Fruit fly (Drosophila melanogaster) whole organism, embryonic: ENCODE results near the gene sit.
A peak's percentile ranks its signal among the peaks of the same experiment; 100 is the strongest.

Source experiments
- CG11398 ChIP-seq: fragments of 200-800 bp; sonication (Bioruptor generic); optimal IDR thresholded peaks from 2 replicates; lab custom pipeline; 2016; ENCODE audit warnings: missing biosample characterization, missing genetic modification characterization
- CG1233 ChIP-seq: fragments of 200-800 bp; sonication (Bioruptor generic); optimal IDR thresholded peaks from 4 replicates; lab custom pipeline; 2018; ENCODE audit warnings: missing biosample characterization, mild to moderate bottlenecking, missing genetic modification characterization
- CG12769 ChIP-seq: fragments of 200-800 bp; sonication (Bioruptor generic); optimal IDR thresholded peaks from 2 replicates; lab custom pipeline; 2019; ENCODE audit warnings: missing biosample characterization, mild to moderate bottlenecking, missing genetic modification characterization, moderate library complexity
- CG13287 ChIP-seq: fragments of 200-800 bp; sonication (Bioruptor generic); IDR thresholded peaks from 2 replicates; pipeline ENCODE4 v1.3.6; 2022; ENCODE audit warnings: missing biosample characterization, missing genetic modification characterization; ENCODE audit not compliant: partially characterized antibody
- CG13775 ChIP-seq: fragments of 200-800 bp; sonication (Bioruptor generic); optimal IDR thresholded peaks from 3 replicates; lab custom pipeline; 2017; ENCODE audit warnings: missing biosample characterization, mild to moderate bottlenecking, missing genetic modification characterization
- CG14860 ChIP-seq: fragments of 200-800 bp; sonication (Bioruptor generic); IDR thresholded peaks from 3 replicates; pipeline ENCODE4 v1.3.6; 2022; ENCODE audit warnings: missing biosample characterization, missing genetic modification characterization; ENCODE audit not compliant: partially characterized antibody
- CG15696 ChIP-seq: fragments of 200-800 bp; sonication (Bioruptor generic); optimal IDR thresholded peaks from 2 replicates; lab custom pipeline; 2019; ENCODE audit warnings: missing biosample characterization, mild to moderate bottlenecking, missing genetic modification characterization, moderate library complexity
- CG16815 ChIP-seq: fragments of 200-800 bp; sonication (Bioruptor generic); optimal IDR thresholded peaks from 3 replicates; lab custom pipeline; 2017; ENCODE audit warnings: missing biosample characterization, mild to moderate bottlenecking, missing genetic modification characterization
- CG17361 ChIP-seq: fragments of 200-800 bp; sonication (Bioruptor generic); IDR thresholded peaks from 3 replicates; pipeline ENCODE4 v1.3.6; 2022; ENCODE audit warnings: missing biosample characterization, missing genetic modification characterization
- CG17568 ChIP-seq: fragments of 200-800 bp; sonication (Bioruptor generic); optimal IDR thresholded peaks from 2 replicates; lab custom pipeline; 2018; ENCODE audit warnings: missing biosample characterization, mild to moderate bottlenecking, missing genetic modification characterization, moderate library complexity
- CG18599 ChIP-seq: fragments of 200-800 bp; sonication (Bioruptor generic); optimal IDR thresholded peaks from 3 replicates; lab custom pipeline; 2017; ENCODE audit warnings: missing biosample characterization, missing genetic modification characterization, mild to moderate bottlenecking, moderate library complexity, missing genetic modification reagents
- CG2199 ChIP-seq: fragments of 200-800 bp; sonication (Bioruptor generic); IDR thresholded peaks from 3 replicates; pipeline ENCODE4 v1.3.6; 2022; ENCODE audit warnings: missing biosample characterization, missing genetic modification characterization
- CG2202 ChIP-seq: fragments of 200-800 bp; sonication (Bioruptor generic); optimal IDR thresholded peaks from 2 replicates; lab custom pipeline; 2018; ENCODE audit warnings: missing biosample characterization, mild to moderate bottlenecking, missing genetic modification characterization
- CG31365 ChIP-seq: fragments of 200-800 bp; sonication (Bioruptor generic); optimal IDR thresholded peaks from 2 replicates; lab custom pipeline; 2018; ENCODE audit warnings: missing biosample characterization, mild to moderate bottlenecking, missing genetic modification characterization
- CG31388 ChIP-seq: fragments of 200-800 bp; sonication (Bioruptor generic); optimal IDR thresholded peaks from 2 replicates; lab custom pipeline; 2016; ENCODE audit warnings: missing biosample characterization, missing genetic modification characterization
- CG4424 ChIP-seq: fragments of 200-800 bp; sonication (Bioruptor generic); optimal IDR thresholded peaks from 3 replicates; lab custom pipeline; 2016; ENCODE audit warnings: missing biosample characterization, missing genetic modification characterization
- CG7963 ChIP-seq: fragments of 200-800 bp; sonication (Bioruptor generic); IDR thresholded peaks from 3 replicates; pipeline ENCODE4 v1.3.6; 2022; ENCODE audit warnings: missing biosample characterization, missing genetic modification characterization; ENCODE audit not compliant: partially characterized antibody
- CG8281 ChIP-seq: fragments of 200-800 bp; sonication (Bioruptor generic); optimal IDR thresholded peaks from 2 replicates; lab custom pipeline; 2018; ENCODE audit warnings: missing biosample characterization, mild to moderate bottlenecking, missing genetic modification characterization, moderate library complexity
- Camta ChIP-seq: fragments of 200-800 bp; sonication (Bioruptor generic); optimal IDR thresholded peaks from 2 replicates; lab custom pipeline; 2016; ENCODE audit warnings: missing biosample characterization, missing genetic modification characterization
- D ChIP-seq, 2 experiments: fragments of 200-800 bp in 1 of 2; fragments of >200 bp in 1 of 2; sonication (Bioruptor generic) in 1 of 2; optimal IDR thresholded peaks; 2 replicates in 1 of 2; 3 replicates in 1 of 2; lab custom pipeline; 2017; ENCODE audit warnings: mild to moderate bottlenecking in 1 of 2, missing biosample characterization in 1 of 2, missing genetic modification characterization in 1 of 2, missing genetic modification reagents in 1 of 2
- Dip2 ChIP-seq: fragments of 200-800 bp; sonication (Bioruptor generic); IDR thresholded peaks from 2 replicates; pipeline ENCODE4 v1.3.6; 2022; ENCODE audit warnings: missing biosample characterization, missing genetic modification characterization
- Dip3 ChIP-seq: fragments of 200-800 bp; sonication (Bioruptor generic); optimal IDR thresholded peaks from 3 replicates; lab custom pipeline; 2016; ENCODE audit warnings: missing biosample characterization, missing genetic modification characterization
- Ets97D ChIP-seq: fragments of 200-800 bp; sonication (Bioruptor generic); optimal IDR thresholded peaks from 3 replicates; lab custom pipeline; 2016; ENCODE audit warnings: missing biosample characterization, missing genetic modification characterization
- HLH3B ChIP-seq: fragments of 200-800 bp; sonication (Bioruptor generic); IDR thresholded peaks from 2 replicates; pipeline ENCODE4 v1.3.6; 2022; ENCODE audit warnings: missing biosample characterization, missing genetic modification characterization
- Hsf ChIP-seq: fragments of 200-800 bp; sonication (Bioruptor generic); optimal IDR thresholded peaks from 3 replicates; lab custom pipeline; 2016; ENCODE audit warnings: missing biosample characterization, missing genetic modification characterization
- MBD-R2 ChIP-seq: fragments of 200-800 bp; sonication (Bioruptor generic); IDR thresholded peaks from 2 replicates; pipeline ENCODE4 v1.3.6; 2022; ENCODE audit warnings: missing biosample characterization, missing genetic modification characterization
- Max ChIP-seq: fragments of 200-800 bp; sonication (Bioruptor generic); optimal IDR thresholded peaks from 2 replicates; lab custom pipeline; 2016; ENCODE audit warnings: missing biosample characterization, mild to moderate bottlenecking, missing genetic modification characterization
- Myb ChIP-seq: fragments of 200-800 bp; sonication (Bioruptor generic); optimal IDR thresholded peaks from 2 replicates; lab custom pipeline; 2016; ENCODE audit warnings: missing biosample characterization, missing genetic modification characterization
- NC2α ChIP-seq: fragments of 200-800 bp; sonication (Bioruptor generic); optimal IDR thresholded peaks from 2 replicates; lab custom pipeline; 2016; ENCODE audit warnings: missing biosample characterization, missing genetic modification characterization
- Oli ChIP-seq: fragments of 200-800 bp; sonication (Bioruptor generic); optimal IDR thresholded peaks from 2 replicates; lab custom pipeline; 2018; ENCODE audit warnings: missing biosample characterization, mild to moderate bottlenecking, missing genetic modification characterization, moderate library complexity
- Opbp ChIP-seq: fragments of 200-800 bp; sonication (Bioruptor generic); IDR thresholded peaks from 3 replicates; pipeline ENCODE4 v1.3.6; 2022; ENCODE audit warnings: missing biosample characterization, missing genetic modification characterization; ENCODE audit not compliant: partially characterized antibody
- Stat92E ChIP-seq, 3 experiments: fragments of >200 bp in 2 of 3; fragments of 200-800 bp in 1 of 3; sonication (Bioruptor generic) in 1 of 3; optimal IDR thresholded peaks; 2 replicates each; lab custom pipeline; 2017 to 2019; ENCODE audit warnings: missing biosample characterization in 3 of 3, missing genetic modification characterization in 3 of 3, mild to moderate bottlenecking in 1 of 3, moderate library complexity in 1 of 3
- Trl ChIP-seq, 3 experiments: fragments of >200 bp in 2 of 3; fragments of 200-800 bp in 1 of 3; sonication (Bioruptor generic) in 1 of 3; optimal IDR thresholded peaks; 2 replicates in 1 of 3; 3 replicates in 2 of 3; lab custom pipeline; 2016 to 2017; ENCODE audit warnings: missing biosample characterization in 1 of 3, missing genetic modification characterization in 1 of 3
- ap ChIP-seq: fragments of 200-800 bp; sonication (Bioruptor generic); IDR thresholded peaks from 2 replicates; pipeline ENCODE4 v1.3.6; 2022; ENCODE audit warnings: missing biosample characterization, missing genetic modification characterization
- cg ChIP-seq: fragments of 200-800 bp; sonication (Bioruptor generic); optimal IDR thresholded peaks from 3 replicates; lab custom pipeline; 2019; ENCODE audit warnings: missing biosample characterization, mild to moderate bottlenecking, missing genetic modification characterization, moderate library complexity
- chinmo ChIP-seq: fragments of 200-800 bp; sonication (Bioruptor generic); IDR thresholded peaks from 4 replicates; pipeline ENCODE4 v1.3.6; 2022; ENCODE audit warnings: missing biosample characterization, missing genetic modification characterization; ENCODE audit not compliant: partially characterized antibody
- disco-r ChIP-seq: fragments of 200-800 bp; sonication (Bioruptor generic); optimal IDR thresholded peaks from 2 replicates; lab custom pipeline; 2016; ENCODE audit warnings: missing biosample characterization, missing genetic modification characterization
- eve ChIP-seq, 2 experiments: fragments of >200 bp; optimal IDR thresholded peaks; 2 replicates each; lab custom pipeline; 2017; ENCODE audit warnings: missing biosample characterization in 2 of 2, missing genetic modification characterization in 2 of 2
- fd3F ChIP-seq: fragments of 200-800 bp; sonication (Bioruptor generic); optimal IDR thresholded peaks from 2 replicates; lab custom pipeline; 2018; ENCODE audit warnings: missing biosample characterization, mild to moderate bottlenecking, missing genetic modification characterization, moderate library complexity
- her ChIP-seq: fragments of 200-800 bp; sonication (Bioruptor generic); optimal IDR thresholded peaks from 2 replicates; lab custom pipeline; 2016; ENCODE audit warnings: missing biosample characterization, missing genetic modification characterization
- luna ChIP-seq: fragments of 200-800 bp; sonication (Bioruptor generic); optimal IDR thresholded peaks from 2 replicates; lab custom pipeline; 2016; ENCODE audit warnings: missing biosample characterization, missing genetic modification characterization
- mam ChIP-seq: fragments of 200-800 bp; sonication (Bioruptor generic); optimal IDR thresholded peaks from 3 replicates; lab custom pipeline; 2016; ENCODE audit warnings: missing biosample characterization, missing genetic modification characterization
- nerfin-2 ChIP-seq: fragments of 200-800 bp; sonication (Bioruptor generic); IDR thresholded peaks from 2 replicates; pipeline ENCODE4 v1.3.6; 2022; ENCODE audit warnings: missing biosample characterization, missing genetic modification characterization; ENCODE audit not compliant: partially characterized antibody
- odd ChIP-seq: fragments of 200-800 bp; sonication (Bioruptor generic); optimal IDR thresholded peaks from 2 replicates; lab custom pipeline; 2017; ENCODE audit warnings: missing biosample characterization, mild to moderate bottlenecking, missing genetic modification characterization
- pho ChIP-seq: fragments of 200-800 bp; sonication (Bioruptor generic); optimal IDR thresholded peaks from 2 replicates; lab custom pipeline; 2016; ENCODE audit warnings: missing biosample characterization, missing genetic modification characterization
- row ChIP-seq: fragments of 200-800 bp; sonication (Bioruptor generic); IDR thresholded peaks from 3 replicates; pipeline ENCODE4 v1.3.6; 2022; ENCODE audit warnings: missing biosample characterization, missing genetic modification characterization
- sd ChIP-seq: fragments of 200-800 bp; sonication (Bioruptor generic); optimal IDR thresholded peaks from 3 replicates; lab custom pipeline; 2018; ENCODE audit warnings: missing biosample characterization, mild to moderate bottlenecking, missing genetic modification characterization, moderate library complexity
- tx ChIP-seq: fragments of 200-800 bp; sonication (Bioruptor generic); optimal IDR thresholded peaks from 2 replicates; lab custom pipeline; 2016; ENCODE audit warnings: missing biosample characterization, missing genetic modification characterization
- vnd ChIP-seq: fragments of 200-800 bp; sonication (Bioruptor generic); IDR thresholded peaks from 3 replicates; pipeline ENCODE4 v1.3.6; 2022; ENCODE audit warnings: missing biosample characterization, missing genetic modification characterization; ENCODE audit not compliant: partially characterized antibody

The sit gene

DNA sequence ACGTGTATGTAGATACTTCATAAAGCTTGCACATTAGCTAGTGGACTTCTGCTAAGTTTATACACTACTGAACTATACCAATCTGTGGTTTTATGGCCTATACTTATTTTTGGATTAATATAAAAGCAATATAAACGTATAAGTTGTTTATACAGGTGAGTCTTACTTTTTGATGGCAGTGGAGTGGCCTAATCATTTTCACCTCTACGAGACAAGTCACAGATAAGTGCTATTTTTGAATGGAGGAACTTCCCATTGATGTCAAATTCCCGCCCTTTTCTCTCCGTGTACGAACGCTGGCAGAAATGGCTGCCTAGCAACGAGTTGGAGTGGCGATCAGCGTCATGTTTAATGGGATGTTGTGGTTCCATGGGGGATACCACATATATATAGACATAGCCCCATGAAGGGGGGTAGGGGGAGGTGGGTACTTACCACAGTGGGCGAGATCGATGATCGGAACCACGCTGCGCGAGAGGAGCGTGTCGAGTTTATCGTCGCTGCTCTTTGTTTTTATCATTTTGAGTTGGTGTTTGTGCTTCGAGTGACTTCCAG is 35.9 kb downstream of the sit start (continued):
- TF ChIP-seq CG15696 (tag; lab: Kevin White, UChicago) (no peak), CG7963 (GFP tag; lab: Robert Waterston, UW) (no peak), Stat92E (GFP tag; optimal IDR thresholded peaks at IDR 0.05; lab: Kevin White, UChicago) (no peak), CG18599 (GFP tag; lab: Kevin White, UChicago) (peak; percentile 37), odd (GFP tag; lab: Kevin White, UChicago) (no peak), row (GFP tag; lab: Robert Waterston, UW) (peak; percentile 57), CG17568 (GFP tag; lab: Kevin White, UChicago) (no peak), D (optimal IDR thresholded peaks at IDR 0.05; lab: Kevin White, UChicago) (no peak), D (GFP tag; optimal IDR thresholded peaks at IDR 0.05; lab: Kevin White, UChicago) (no peak), Max (GFP tag; lab: Kevin White, UChicago) (peak; percentile 28), MBD-R2 (no peak; the same call in 1 of the 2 replicates), fd3F (GFP tag; lab: Kevin White, UChicago) (no peak), CG11398 (GFP tag; lab: Kevin White, UChicago) (no peak), disco-r (no peak), chinmo (no peak), luna (no peak), her (GFP tag; lab: Kevin White, UChicago) (no peak), CG13287 (no peak), CG4424 (GFP tag; lab: Kevin White, UChicago) (peak; percentile 37), sd (tag; lab: Kevin White, UChicago) (no peak), CG16815 (no peak), CG31388 (GFP tag; lab: Kevin White, UChicago) (no peak), Hsf (GFP tag; lab: Kevin White, UChicago) (peak; percentile 22), Dip2 (GFP tag; lab: Robert Waterston, UW) (no peak), HLH3B (GFP tag; lab: Robert Waterston, UW) (no peak), Ets97D (no peak), pho (no peak), Oli (tag; lab: Kevin White, UChicago) (peak; percentile 14), CG12769 (tag; lab: Kevin White, UChicago) (peak; percentile 42), CG2202 (tag; lab: Kevin White, UChicago) (no peak), CG13775 (GFP tag; lab: Kevin White, UChicago) (peak; percentile 20), Trl (optimal IDR thresholded peaks at IDR 0.05; lab: Kevin White, UChicago) (no peak), Trl (GFP tag; optimal IDR thresholded peaks at IDR 0.05; lab: Kevin White, UChicago) (no peak), vnd (GFP tag; lab: Robert Waterston, UW) (no peak), CG8281 (no peak), Opbp (no peak), tx (GFP tag; lab: Kevin White, UChicago) (no peak), mam (GFP tag; lab: Kevin White, UChicago) (peak; percentile 41), Camta (GFP tag; lab: Kevin White, UChicago) (peak; percentile 3), CG1233 (GFP tag; lab: Kevin White, UChicago) (no peak), Dip3 (GFP tag; lab: Kevin White, UChicago) (no peak), eve (GFP tag; optimal IDR thresholded peaks at IDR 0.05; lab: Kevin White, UChicago) (no peak), CG2199 (GFP tag; lab: Robert Waterston, UW) (no peak), CG17361 (GFP tag; lab: Robert Waterston, UW) (peak; percentile 62), CG31365 (no peak), NC2α (GFP tag; lab: Kevin White, UChicago) (no peak), nerfin-2 (no peak), ap (GFP tag; lab: Robert Waterston, UW) (0 out of 2 replicates have a peak, but pooled peaks have one; percentile 24), cg (GFP tag; lab: Kevin White, UChicago) (peak; percentile 8), CG14860 (no peak), Myb (GFP tag; lab: Kevin White, UChicago) (no peak)
